Worm (Caenorhabditis elegans) whole organism, mixed stage, embryonic: ENCODE data around the gene nlp-63.

Experiments used
- nhr-28 ChIP-seq: fragments of 150-350 bp; optimal IDR thresholded peaks from 2 replicates; lab custom pipeline; 2014; ENCODE audit warnings: missing biosample characterization, missing genetic modification characterization
- nhr-76 ChIP-seq: sonication (generic microtip); optimal IDR thresholded peaks from 2 replicates; lab custom pipeline; 2017; ENCODE audit warnings: missing biosample characterization, missing genetic modification characterization
- pha-4 ChIP-seq: fragments of 150-350 bp; optimal IDR thresholded peaks from 2 replicates; lab custom pipeline; 2018; ENCODE audit warnings: missing biosample characterization, missing genetic modification reagents, missing genetic modification characterization

DNA sequence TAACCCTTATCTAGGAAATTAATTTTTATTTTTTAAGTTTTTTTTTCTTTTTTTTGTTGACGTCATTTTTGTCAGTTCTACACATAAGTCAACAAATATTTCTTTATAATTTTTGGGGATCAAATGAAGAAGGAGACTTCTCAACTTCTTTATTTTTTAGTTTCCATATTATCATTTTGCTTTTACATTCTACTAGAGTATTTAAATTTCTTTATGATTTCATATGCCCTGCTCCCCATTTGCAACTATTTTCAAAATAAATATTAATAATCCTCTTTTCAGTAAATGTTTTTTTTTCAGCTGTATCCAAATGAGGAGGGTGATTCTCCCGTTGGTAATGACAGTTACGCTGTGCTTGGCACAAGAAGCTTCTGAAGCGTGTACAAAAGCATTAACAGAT is 17.8 kb upstream of the nlp-63 start, which contains the start of gene phg-1:
- TF ChIP-seq nhr-76 (tag; lab: Kevin White, UChicago) = no peak
- TF ChIP-seq nhr-28 = no peak
- TF ChIP-seq pha-4 = no peak
